Worm (Caenorhabditis elegans) whole organism, late embryonic: ENCODE results near the gene act-1.

Experiments used
- C08G9.2 ChIP-seq: sonication (generic microtip); optimal IDR thresholded peaks from 2 replicates; lab custom pipeline; 2016; ENCODE audit warnings: mild to moderate bottlenecking, missing genetic modification characterization, moderate library complexity, missing compliant biosample characterization
- F13H6.1 ChIP-seq: sonication (generic microtip); optimal IDR thresholded peaks from 2 replicates; lab custom pipeline; 2016; ENCODE audit warnings: missing genetic modification characterization, missing compliant biosample characterization
- ahr-1 ChIP-seq: sonication (generic microtip); optimal IDR thresholded peaks from 2 replicates; lab custom pipeline; 2016; ENCODE audit warnings: missing genetic modification characterization, missing compliant biosample characterization
- ama-1 ChIP-seq: fragments of 150-350 bp; optimal IDR thresholded peaks from 2 replicates; lab custom pipeline; 2014
- ceh-14 ChIP-seq: sonication (generic microtip); optimal IDR thresholded peaks from 2 replicates; lab custom pipeline; 2016; ENCODE audit warnings: missing genotype, missing genetic modification characterization, missing compliant biosample characterization
- ceh-18 ChIP-seq: sonication (generic microtip); optimal IDR thresholded peaks from 2 replicates; lab custom pipeline; 2016; ENCODE audit warnings: missing genetic modification characterization, missing compliant biosample characterization
- ceh-2 ChIP-seq: sonication (generic microtip); optimal IDR thresholded peaks from 2 replicates; lab custom pipeline; 2016; ENCODE audit warnings: missing genotype, missing genetic modification characterization, missing compliant biosample characterization
- ceh-22 ChIP-seq: sonication (generic microtip); optimal IDR thresholded peaks from 2 replicates; lab custom pipeline; 2017; ENCODE audit warnings: missing biosample characterization, missing genetic modification characterization
- ceh-24 ChIP-seq: sonication (generic microtip); optimal IDR thresholded peaks from 2 replicates; lab custom pipeline; 2016; ENCODE audit warnings: mild to moderate bottlenecking, missing genetic modification characterization, missing compliant biosample characterization
- ceh-30 ChIP-seq: fragments of 150-350 bp; optimal IDR thresholded peaks from 2 replicates; lab custom pipeline; 2014; ENCODE audit warnings: missing biosample characterization, missing genetic modification characterization
- ceh-31 ChIP-seq: sonication (generic microtip); optimal IDR thresholded peaks from 2 replicates; lab custom pipeline; 2016; ENCODE audit warnings: missing genetic modification characterization, missing compliant biosample characterization
- ceh-34 ChIP-seq: sonication (generic microtip); optimal IDR thresholded peaks from 2 replicates; lab custom pipeline; 2016; ENCODE audit warnings: mild to moderate bottlenecking, missing genetic modification characterization, missing compliant biosample characterization
- ceh-48 ChIP-seq: sonication (generic microtip); optimal IDR thresholded peaks from 2 replicates; lab custom pipeline; 2016; ENCODE audit warnings: missing genetic modification characterization, inconsistent platforms, missing compliant biosample characterization
- ceh-9 ChIP-seq: sonication (generic microtip); optimal IDR thresholded peaks from 2 replicates; lab custom pipeline; 2016; ENCODE audit warnings: mild to moderate bottlenecking, missing genetic modification characterization, inconsistent platforms, missing compliant biosample characterization
- che-1 ChIP-seq: sonication (generic microtip); optimal IDR thresholded peaks from 2 replicates; lab custom pipeline; 2016; ENCODE audit warnings: mild to moderate bottlenecking, missing genetic modification characterization, missing compliant biosample characterization
- dmd-4 ChIP-seq: sonication (generic microtip); optimal IDR thresholded peaks from 2 replicates; lab custom pipeline; 2016; ENCODE audit warnings: borderline replicate concordance, missing genetic modification characterization, missing compliant biosample characterization
- elt-2 ChIP-seq: sonication (generic microtip); optimal IDR thresholded peaks from 2 replicates; lab custom pipeline; 2016; ENCODE audit warnings: missing genetic modification reagents, missing genetic modification characterization, missing compliant biosample characterization
- eyg-1 ChIP-seq: sonication (generic microtip); optimal IDR thresholded peaks from 2 replicates; lab custom pipeline; 2016; ENCODE audit warnings: missing genotype, missing genetic modification characterization, missing compliant biosample characterization
- fkh-10 ChIP-seq: fragments of 150-350 bp; optimal IDR thresholded peaks from 2 replicates; lab custom pipeline; 2014; ENCODE audit warnings: missing biosample characterization, missing genetic modification reagents, missing genetic modification characterization
- fkh-6 ChIP-seq: sonication (generic microtip); optimal IDR thresholded peaks from 2 replicates; lab custom pipeline; 2016; ENCODE audit warnings: missing genetic modification characterization, missing compliant biosample characterization
- gmeb-2 ChIP-seq: sonication (generic microtip); optimal IDR thresholded peaks from 2 replicates; lab custom pipeline; 2016; ENCODE audit warnings: missing genetic modification characterization, inconsistent platforms, missing compliant biosample characterization
- hlh-13 ChIP-seq: fragments of 200-800 bp; sonication (Bioruptor generic); optimal IDR thresholded peaks from 2 replicates; lab custom pipeline; 2018; ENCODE audit warnings: mild to moderate bottlenecking, missing genetic modification characterization, missing compliant biosample characterization
- hlh-15 ChIP-seq: sonication (generic microtip); optimal IDR thresholded peaks from 2 replicates; lab custom pipeline; 2016; ENCODE audit warnings: missing genetic modification characterization, missing compliant biosample characterization
- hlh-30 ChIP-seq: sonication (generic microtip); optimal IDR thresholded peaks from 2 replicates; lab custom pipeline; 2017; ENCODE audit warnings: antibody characterized with exemption, missing genetic modification characterization, missing compliant biosample characterization; ENCODE audit not compliant: insufficient read depth
- hlh-6 ChIP-seq: sonication (generic microtip); optimal IDR thresholded peaks from 2 replicates; lab custom pipeline; 2016; ENCODE audit warnings: missing genotype, missing genetic modification characterization, missing compliant biosample characterization
- hlh-8 ChIP-seq: sonication (generic microtip); optimal IDR thresholded peaks from 2 replicates; lab custom pipeline; 2016; ENCODE audit warnings: missing genotype, missing genetic modification characterization, missing compliant biosample characterization
- lin-11 ChIP-seq: fragments of 200-800 bp; sonication (Bioruptor generic); optimal IDR thresholded peaks from 2 replicates; lab custom pipeline; 2018; ENCODE audit warnings: mild to moderate bottlenecking, missing genetic modification characterization, missing compliant biosample characterization
- madf-2 ChIP-seq: sonication (generic microtip); optimal IDR thresholded peaks from 2 replicates; lab custom pipeline; 2017; ENCODE audit warnings: missing genetic modification characterization, missing compliant biosample characterization
- mec-3 ChIP-seq: sonication (generic microtip); optimal IDR thresholded peaks from 2 replicates; lab custom pipeline; 2016; ENCODE audit warnings: borderline replicate concordance, missing genetic modification characterization, missing compliant biosample characterization
- nfya-1 ChIP-seq: sonication (generic microtip); optimal IDR thresholded peaks from 2 replicates; lab custom pipeline; 2017; ENCODE audit warnings: missing genetic modification characterization, mild to moderate bottlenecking, missing compliant biosample characterization, antibody characterized with exemption, moderate library complexity
- nhr-11 ChIP-seq: fragments of 150-350 bp; optimal IDR thresholded peaks from 2 replicates; lab custom pipeline; 2014; ENCODE audit warnings: missing biosample characterization, missing genetic modification characterization
- pag-3 ChIP-seq: sonication (generic microtip); optimal IDR thresholded peaks from 2 replicates; lab custom pipeline; 2016; ENCODE audit warnings: missing compliant biosample characterization, missing genetic modification characterization, borderline replicate concordance
- pat-9 ChIP-seq: fragments of 200-800 bp; sonication (Bioruptor generic); optimal IDR thresholded peaks from 2 replicates; lab custom pipeline; 2018; ENCODE audit warnings: mild to moderate bottlenecking, missing genetic modification characterization, moderate library complexity, missing compliant biosample characterization
- pha-4 ChIP-seq: fragments of 150-350 bp; optimal IDR thresholded peaks from 2 replicates; lab custom pipeline; 2018; ENCODE audit warnings: missing biosample characterization, missing genetic modification reagents, missing genetic modification characterization
- pqm-1 ChIP-seq: sonication (generic microtip); optimal IDR thresholded peaks from 2 replicates; lab custom pipeline; 2016; ENCODE audit warnings: missing genetic modification characterization, missing compliant biosample characterization
- rnt-1 ChIP-seq: sonication (generic microtip); optimal IDR thresholded peaks from 2 replicates; lab custom pipeline; 2016; ENCODE audit warnings: missing genetic modification characterization, missing compliant biosample characterization
- sdc-2 ChIP-seq: sonication (generic microtip); optimal IDR thresholded peaks from 2 replicates; lab custom pipeline; 2016; ENCODE audit warnings: missing genotype, missing genetic modification characterization, missing compliant biosample characterization
- sox-2 ChIP-seq: fragments of 200-800 bp; sonication (Bioruptor generic); IDR thresholded peaks from 2 replicates; pipeline ENCODE4 v1.3.6; 2022; ENCODE audit warnings: missing genetic modification reagents, missing genetic modification characterization, missing compliant biosample characterization
- tbx-2 ChIP-seq: sonication (generic microtip); optimal IDR thresholded peaks from 2 replicates; lab custom pipeline; 2016; ENCODE audit warnings: missing genetic modification characterization, missing compliant biosample characterization
- tbx-7 ChIP-seq: sonication (generic microtip); optimal IDR thresholded peaks from 2 replicates; lab custom pipeline; 2016; ENCODE audit warnings: missing genotype, missing genetic modification characterization, missing compliant biosample characterization
- unc-42 ChIP-seq: sonication (generic microtip); optimal IDR thresholded peaks from 2 replicates; lab custom pipeline; 2016; ENCODE audit warnings: missing genotype, missing genetic modification characterization, missing compliant biosample characterization
- unc-55 ChIP-seq: sonication (generic microtip); optimal IDR thresholded peaks from 2 replicates; lab custom pipeline; 2017; ENCODE audit warnings: missing biosample characterization, missing genetic modification reagents, missing genetic modification characterization
- unc-86 ChIP-seq: sonication (generic microtip); optimal IDR thresholded peaks from 2 replicates; lab custom pipeline; 2016; ENCODE audit warnings: missing genetic modification characterization, missing compliant biosample characterization
- zip-5 ChIP-seq: sonication (generic microtip); optimal IDR thresholded peaks from 2 replicates; lab custom pipeline; 2016; ENCODE audit warnings: missing genetic modification characterization, missing compliant biosample characterization

Gene act-1

DNA sequence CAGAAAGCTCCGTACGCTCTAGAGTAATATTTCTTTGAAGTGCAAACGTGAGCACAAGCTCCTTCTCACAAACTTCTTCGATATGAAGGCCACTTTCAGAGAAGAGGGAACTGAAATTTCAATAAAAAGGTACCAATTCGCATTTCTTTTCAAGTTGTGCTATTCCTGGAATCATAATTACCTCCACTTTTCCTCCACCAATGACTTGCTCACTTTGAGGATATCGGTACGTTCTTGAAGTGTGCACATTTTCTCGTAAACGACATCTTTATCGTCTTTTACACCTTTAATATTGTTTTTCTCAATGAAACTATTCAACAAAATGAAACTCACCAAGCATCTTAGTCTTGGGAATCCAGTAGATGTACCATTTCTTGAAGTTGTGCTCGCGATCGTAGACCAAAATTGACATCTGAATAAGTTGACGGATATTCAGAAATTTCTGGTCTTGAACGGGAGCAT, 38.5 kb downstream of the act-1 start, which contains the start of gene scb-1:
Gene scb-1 (minus strand): TSS at position 412 of the 462 bp plus-strand sequence.
- TF ChIP-seq ceh-24 (no peak), pqm-1 (tag; lab: Kevin White, UChicago) (no peak), lin-11 (no peak), ceh-34 (tag; lab: Kevin White, UChicago) (no peak), sox-2 (GFP tag; lab: Robert Waterston, UW) (no peak), pat-9 (tag; lab: Kevin White, UChicago) (no peak)
- TF ChIP-seq, all 69 proteins: peak for 0

ce11 chrV:11121247-11121646, 40.4 kb downstream of the act-1 start:
- TF ChIP-seq fkh-6 (tag; lab: Kevin White, UChicago) (no peak), F13H6.1 (no peak), ceh-48 (tag; lab: Kevin White, UChicago) (no peak), rnt-1 (no peak), ceh-34 (tag; lab: Kevin White, UChicago) (no peak), hlh-30 (peak; percentile 81), fkh-10 (GFP tag; lab: Kevin White, UChicago) (no peak), unc-55 (GFP tag; lab: Kevin White, UChicago) (no peak), dmd-4 (tag; lab: Kevin White, UChicago) (no peak), hlh-15 (tag; lab: Kevin White, UChicago) (no peak), unc-42 (tag; lab: Kevin White, UChicago) (peak; percentile 77), sox-2 (GFP tag; lab: Robert Waterston, UW) (no peak), gmeb-2 (tag; lab: Kevin White, UChicago) (no peak), pat-9 (tag; lab: Kevin White, UChicago) (no peak), ceh-2 (tag; lab: Kevin White, UChicago) (no peak)

DNA sequence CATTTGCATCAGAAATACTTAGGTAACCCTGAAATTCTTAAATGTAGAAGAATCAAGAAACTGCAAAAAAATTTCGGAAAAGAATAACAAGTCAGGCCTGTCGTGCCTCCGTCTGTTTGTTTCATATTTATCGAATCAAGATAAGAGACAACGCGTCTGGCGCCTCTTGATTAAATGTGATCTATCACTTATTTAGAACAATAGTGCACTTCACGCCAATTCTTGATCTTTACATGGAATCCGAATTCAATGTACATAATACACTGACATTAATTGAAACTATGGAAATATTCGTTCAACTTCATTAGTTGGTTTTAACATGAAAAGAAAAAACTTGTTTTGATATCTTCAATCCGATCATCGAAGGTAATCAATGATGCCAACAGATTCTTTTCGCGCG, 41.6 kb downstream of the act-1 start, which contains the start of gene mboa-2:
Gene mboa-2 (minus strand): TSS at position 28 of the 400 bp plus-strand sequence.
- TF ChIP-seq hlh-13 (GFP tag; lab: Kevin White, UChicago) (no peak), nhr-11 (tag; lab: Kevin White, UChicago) (no peak), ama-1 (no peak), ahr-1 (no peak), hlh-30 (no peak), madf-2 (tag; lab: Kevin White, UChicago) (no peak), dmd-4 (tag; lab: Kevin White, UChicago) (no peak), sox-2 (GFP tag; lab: Robert Waterston, UW) (no peak), ceh-22 (tag; lab: Kevin White, UChicago) (no peak), fkh-10 (GFP tag; lab: Kevin White, UChicago) (no peak), ceh-30 (tag; lab: Kevin White, UChicago) (no peak), che-1 (no peak), mec-3 (tag; lab: Kevin White, UChicago) (no peak)

DNA sequence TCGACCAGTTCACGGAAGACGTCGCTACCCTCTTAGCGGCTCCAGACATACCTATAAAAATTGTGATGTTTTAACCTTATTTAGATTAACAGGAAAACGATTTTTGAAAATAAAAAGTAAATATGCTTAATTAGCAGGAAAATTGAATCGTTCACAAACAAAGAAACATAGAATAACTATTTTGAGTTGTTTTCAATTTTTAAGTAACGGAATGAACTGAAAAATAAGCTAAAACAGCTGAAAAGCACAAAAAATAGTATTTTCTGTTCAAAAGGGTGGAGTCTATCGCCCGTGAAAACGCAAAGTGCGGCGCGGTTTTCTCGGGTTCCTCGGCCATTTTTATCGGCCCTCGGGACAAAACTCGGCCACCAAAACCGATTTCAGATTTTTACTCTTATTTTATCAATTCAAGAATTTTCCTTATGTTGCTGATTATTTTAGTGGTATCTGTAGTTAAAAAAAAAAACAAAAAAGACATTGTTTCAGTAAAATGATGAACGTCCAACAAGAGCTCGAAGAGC, 43.0 kb downstream of the act-1 start, which contains the start of the genes atp-5 and lmtr-3:
Gene atp-5 (minus strand): TSS at position 51 of the 521 bp plus-strand sequence.
Gene lmtr-3 (plus strand): TSS at position 370 of the 521 bp plus-strand sequence.
- peak; percentile 50 for TF ChIP-seq F13H6.1
- no peak for TF ChIP-seq ceh-14
- TF ChIP-seq ceh-34 (tag; lab: Kevin White, UChicago), result peak; percentile 37
- peak; percentile 92 for TF ChIP-seq C08G9.2
- no peak for TF ChIP-seq hlh-6 (tag; lab: Kevin White, UChicago)
- peak; percentile 77 for TF ChIP-seq mec-3 (tag; lab: Kevin White, UChicago)
- peak; percentile 87 for TF ChIP-seq tbx-2 (tag; lab: Kevin White, UChicago)
- TF ChIP-seq ceh-9 (tag; lab: Kevin White, UChicago), result no peak
- TF ChIP-seq unc-86 (tag; lab: Kevin White, UChicago), result no peak
- TF ChIP-seq pag-3 (tag; lab: Kevin White, UChicago), result no peak
- no peak for TF ChIP-seq ceh-30 (tag; lab: Kevin White, UChicago)
- no peak for TF ChIP-seq sdc-2 (tag; lab: Kevin White, UChicago)
- TF ChIP-seq hlh-8 (tag; lab: Kevin White, UChicago), result peak; percentile 80
- TF ChIP-seq ceh-18 (tag; lab: Kevin White, UChicago), result peak; percentile 45
- peak; percentile 97 for TF ChIP-seq ceh-31 (tag; lab: Kevin White, UChicago)
- TF ChIP-seq ahr-1, result peak; percentile 23
- TF ChIP-seq che-1, result no peak
- no peak for TF ChIP-seq ceh-22 (tag; lab: Kevin White, UChicago)
- no peak for TF ChIP-seq ceh-24
- peak; percentile 68 for TF ChIP-seq fkh-6 (tag; lab: Kevin White, UChicago)
- TF ChIP-seq dmd-4 (tag; lab: Kevin White, UChicago), result no peak
- TF ChIP-seq nfya-1, result peak; percentile 39
- TF ChIP-seq zip-5 (tag; lab: Kevin White, UChicago), result peak; percentile 74
- peak; percentile 80 for TF ChIP-seq tbx-7 (tag; lab: Kevin White, UChicago)
- TF ChIP-seq rnt-1, result peak; percentile 74
- TF ChIP-seq elt-2 (tag; lab: Kevin White, UChicago), result peak; percentile 60
- TF ChIP-seq ceh-2 (tag; lab: Kevin White, UChicago), result peak; percentile 89
- no peak for TF ChIP-seq pha-4
- TF ChIP-seq eyg-1 (tag; lab: Kevin White, UChicago), result no peak
